Worm (Caenorhabditis elegans) whole organism, L2 larva: ENCODE results near the gene lrpr-1.
A peak's percentile ranks its signal among the peaks of the same experiment; 100 is the strongest.

Experiments
- C34F6.9 ChIP-seq: fragments of 150-350 bp; optimal IDR thresholded peaks from 2 replicates; lab custom pipeline; 2014; ENCODE audit warnings: missing biosample characterization, missing genetic modification characterization
- F13H6.1 ChIP-seq: sonication (generic microtip); optimal IDR thresholded peaks from 2 replicates; lab custom pipeline; 2016; ENCODE audit warnings: missing genetic modification characterization, missing compliant biosample characterization
- R02D3.7 ChIP-seq: fragments of 150-350 bp; optimal IDR thresholded peaks from 2 replicates; lab custom pipeline; 2014; ENCODE audit warnings: missing biosample characterization, missing genetic modification characterization
- ZK546.5 ChIP-seq: sonication (generic microtip); optimal IDR thresholded peaks from 2 replicates; lab custom pipeline; 2017; ENCODE audit warnings: missing biosample characterization, missing genetic modification characterization
- alr-1 ChIP-seq: fragments of 150-350 bp; optimal IDR thresholded peaks from 2 replicates; lab custom pipeline; 2014; ENCODE audit warnings: missing biosample characterization, missing genetic modification characterization
- aly-2 ChIP-seq: fragments of 150-350 bp; optimal IDR thresholded peaks from 2 replicates; lab custom pipeline; 2014; ENCODE audit warnings: missing biosample characterization, missing genetic modification characterization
- blmp-1 ChIP-seq: sonication (generic microtip); optimal IDR thresholded peaks from 2 replicates; lab custom pipeline; 2017; ENCODE audit warnings: missing genetic modification characterization, mild to moderate bottlenecking, missing compliant biosample characterization, antibody characterized with exemption, moderate library complexity; ENCODE audit not compliant: insufficient read depth
- ceh-16 ChIP-seq: fragments of 150-350 bp; optimal IDR thresholded peaks from 2 replicates; lab custom pipeline; 2014; ENCODE audit warnings: missing biosample characterization, missing genetic modification characterization
- ceh-82 ChIP-seq: fragments of 150-350 bp; optimal IDR thresholded peaks from 2 replicates; lab custom pipeline; 2014; ENCODE audit warnings: missing biosample characterization, missing genetic modification characterization
- dmd-4 ChIP-seq: sonication (generic microtip); optimal IDR thresholded peaks from 2 replicates; lab custom pipeline; 2017; ENCODE audit warnings: missing biosample characterization, missing genetic modification characterization
- egl-27 ChIP-seq: sonication (generic microtip); optimal IDR thresholded peaks from 3 replicates; lab custom pipeline; 2017; ENCODE audit warnings: missing biosample characterization, missing genetic modification reagents, missing genetic modification characterization
- elt-1 ChIP-seq: fragments of 150-350 bp; optimal IDR thresholded peaks from 2 replicates; lab custom pipeline; 2014; ENCODE audit warnings: missing biosample characterization, missing genetic modification characterization
- fos-1 ChIP-seq: fragments of 150-350 bp; optimal IDR thresholded peaks from 2 replicates; lab custom pipeline; 2014; ENCODE audit warnings: missing biosample characterization, missing genetic modification characterization
- gmeb-1 ChIP-seq: fragments of 150-350 bp; optimal IDR thresholded peaks from 2 replicates; lab custom pipeline; 2014; ENCODE audit warnings: missing biosample characterization, missing genetic modification characterization
- lin-13 ChIP-seq: fragments of 150-350 bp; optimal IDR thresholded peaks from 2 replicates; lab custom pipeline; 2014; ENCODE audit warnings: missing biosample characterization, missing genetic modification reagents, missing genetic modification characterization
- mab-5 ChIP-seq: fragments of 150-350 bp; optimal IDR thresholded peaks from 2 replicates; lab custom pipeline; 2014; ENCODE audit warnings: missing biosample characterization, missing genetic modification characterization
- mdl-1 ChIP-seq, 2 experiments: fragments of 150-350 bp in 1 of 2; sonication (generic microtip) in 1 of 2; optimal IDR thresholded peaks; 2 replicates each; lab custom pipeline; 2017; ENCODE audit warnings: missing biosample characterization in 2 of 2, missing genetic modification characterization in 2 of 2
- nhr-12 ChIP-seq: fragments of 150-350 bp; optimal IDR thresholded peaks from 2 replicates; lab custom pipeline; 2014; ENCODE audit warnings: missing biosample characterization, missing genetic modification characterization
- nhr-129 ChIP-seq: fragments of 150-350 bp; optimal IDR thresholded peaks from 2 replicates; lab custom pipeline; 2014; ENCODE audit warnings: missing biosample characterization, missing genetic modification characterization
- nhr-23 ChIP-seq: fragments of 150-350 bp; optimal IDR thresholded peaks from 2 replicates; lab custom pipeline; 2014; ENCODE audit warnings: missing biosample characterization, missing genetic modification reagents, missing genetic modification characterization
- nhr-237 ChIP-seq: fragments of 150-350 bp; optimal IDR thresholded peaks from 2 replicates; lab custom pipeline; 2014; ENCODE audit warnings: missing biosample characterization, missing genetic modification characterization
- nhr-25 ChIP-seq: fragments of 150-350 bp; sonication (generic microtip); optimal IDR thresholded peaks from 3 replicates; lab custom pipeline; 2014; ENCODE audit warnings: missing biosample characterization, missing genetic modification characterization
- nhr-6 ChIP-seq: fragments of 150-350 bp; optimal IDR thresholded peaks from 2 replicates; lab custom pipeline; 2014; ENCODE audit warnings: missing biosample characterization, missing genetic modification characterization
- nhr-77 ChIP-seq: fragments of 150-350 bp; optimal IDR thresholded peaks from 2 replicates; lab custom pipeline; 2014; ENCODE audit warnings: missing biosample characterization, missing genetic modification characterization
- peb-1 ChIP-seq: fragments of 150-350 bp; optimal IDR thresholded peaks from 2 replicates; lab custom pipeline; 2014; ENCODE audit warnings: missing biosample characterization, missing genetic modification characterization
- sma-3 ChIP-seq: sonication (generic microtip); optimal IDR thresholded peaks from 2 replicates; lab custom pipeline; 2016; ENCODE audit warnings: missing genetic modification reagents, missing genetic modification characterization, missing compliant biosample characterization
- sma-9 ChIP-seq, 2 experiments: fragments of 150-350 bp in 1 of 2; sonication (generic microtip) in 1 of 2; optimal IDR thresholded peaks; 2 replicates each; lab custom pipeline; 2014 to 2016; ENCODE audit warnings: missing genetic modification characterization in 2 of 2, mild to moderate bottlenecking in 1 of 2, missing biosample characterization in 1 of 2, missing compliant biosample characterization in 1 of 2, missing genetic modification reagents in 1 of 2, moderate library complexity in 1 of 2
- snpc-4 ChIP-seq: fragments of 150-350 bp; optimal IDR thresholded peaks from 2 replicates; lab custom pipeline; 2014; ENCODE audit warnings: missing biosample characterization, missing genetic modification characterization
- unc-55 ChIP-seq: fragments of 150-350 bp; sonication (generic microtip); optimal IDR thresholded peaks from 3 replicates; lab custom pipeline; 2014; ENCODE audit warnings: missing biosample characterization, missing genetic modification reagents, missing genetic modification characterization
- unc-62 ChIP-seq: fragments of 150-350 bp; optimal IDR thresholded peaks from 2 replicates; lab custom pipeline; 2014; ENCODE audit warnings: missing biosample characterization, missing genetic modification reagents, missing genetic modification characterization
- zag-1 ChIP-seq: fragments of 150-350 bp; optimal IDR thresholded peaks from 2 replicates; lab custom pipeline; 2014; ENCODE audit warnings: missing biosample characterization, missing genetic modification characterization
- ztf-1 ChIP-seq: fragments of 200-800 bp; sonication (Bioruptor generic); conservative IDR thresholded peaks from 2 replicates; pipeline ENCODE4 v1.3.6; 2022; ENCODE audit warnings: missing genetic modification characterization, missing compliant biosample characterization
- ztf-4 ChIP-seq: fragments of 150-350 bp; optimal IDR thresholded peaks from 2 replicates; lab custom pipeline; 2014; ENCODE audit warnings: missing biosample characterization, missing genetic modification characterization

lrpr-1 gene

ce11 chrV:5893015-5893414, 24.7 kb downstream of the lrpr-1 start, which contains the start of gene C04E6.7:
Gene C04E6.7, plus strand, starts transcription at chrV:5893315.
- TF ChIP-seq ztf-4 (tag; lab: Kevin White, UChicago): no peak
- TF ChIP-seq elt-1 (tag; lab: Kevin White, UChicago): no peak
- no peak for TF ChIP-seq peb-1 (tag; lab: Kevin White, UChicago)
- no peak for TF ChIP-seq nhr-23 (tag; lab: Kevin White, UChicago)

- peak; percentile 6 for TF ChIP-seq sma-9 (GFP tag; optimal IDR thresholded peaks at IDR 0.05; lab: Kevin White, UChicago)
- TF ChIP-seq sma-9 (tag; optimal IDR thresholded peaks at IDR 0.05; lab: Kevin White, UChicago): no peak
- no peak for TF ChIP-seq nhr-12 (tag; lab: Kevin White, UChicago)
- TF ChIP-seq mab-5 (tag; lab: Kevin White, UChicago): no peak
Observed at ce11 chrV:5891204-5891603, 26.5 kb downstream of the lrpr-1 start.

- TF ChIP-seq blmp-1 (tag; lab: Kevin White, UChicago) (no peak), alr-1 (tag; lab: Kevin White, UChicago) (no peak), nhr-77 (tag; lab: Kevin White, UChicago) (no peak), sma-3 (GFP tag; lab: Kevin White, UChicago) (no peak), mdl-1 (tag; optimal IDR thresholded peaks at IDR 0.05; lab: Kevin White, UChicago) (no peak), R02D3.7 (no peak), peb-1 (tag; lab: Kevin White, UChicago) (no peak), nhr-12 (tag; lab: Kevin White, UChicago) (no peak), nhr-237 (tag; lab: Kevin White, UChicago) (no peak), aly-2 (tag; lab: Kevin White, UChicago) (no peak), elt-1 (tag; lab: Kevin White, UChicago) (no peak), nhr-25 (no peak), unc-55 (GFP tag; lab: Kevin White, UChicago) (no peak), mab-5 (tag; lab: Kevin White, UChicago) (no peak), zag-1 (no peak), sma-9 (GFP tag; optimal IDR thresholded peaks at IDR 0.05; lab: Kevin White, UChicago) (no peak), sma-9 (tag; optimal IDR thresholded peaks at IDR 0.05; lab: Kevin White, UChicago) (no peak), snpc-4 (tag; lab: Kevin White, UChicago) (no peak), ZK546.5 (no peak), ztf-1 (GFP tag; lab: Robert Waterston, UW) (no peak), C34F6.9 (tag; lab: Kevin White, UChicago) (no peak)
Observed at ce11 chrV:5888820-5889219, 28.9 kb downstream of the lrpr-1 start.

ce11 chrV:5883735-5884134, 34.0 kb downstream of the lrpr-1 start, which contains the start of gene C04E6.8:
Gene C04E6.8, minus strand, starts transcription at chrV:5883835.
- no peak for TF ChIP-seq lin-13 (GFP tag; lab: Kevin White, UChicago)
- no peak for TF ChIP-seq nhr-129

- no peak for TF ChIP-seq ceh-16 (tag; lab: Kevin White, UChicago)
- TF ChIP-seq unc-55 (GFP tag; lab: Kevin White, UChicago): no peak
- TF ChIP-seq nhr-25: no peak
- TF ChIP-seq fos-1 (tag; lab: Kevin White, UChicago): no peak
- TF ChIP-seq nhr-237 (tag; lab: Kevin White, UChicago): no peak
- no peak for TF ChIP-seq gmeb-1 (tag; lab: Kevin White, UChicago)
- no peak for TF ChIP-seq C34F6.9 (tag; lab: Kevin White, UChicago)
- no peak for TF ChIP-seq sma-3 (GFP tag; lab: Kevin White, UChicago)
- TF ChIP-seq lin-13 (GFP tag; lab: Kevin White, UChicago): no peak
- no peak for TF ChIP-seq egl-27 (tag; lab: Kevin White, UChicago)
- TF ChIP-seq dmd-4 (tag; lab: Kevin White, UChicago): no peak
- TF ChIP-seq zag-1: no peak
- no peak for TF ChIP-seq unc-62
- TF ChIP-seq alr-1 (tag; lab: Kevin White, UChicago): no peak
- TF ChIP-seq nhr-77 (tag; lab: Kevin White, UChicago): no peak
- TF ChIP-seq F13H6.1 (tag; lab: Kevin White, UChicago): no peak
- TF ChIP-seq elt-1 (tag; lab: Kevin White, UChicago): no peak
- no peak for TF ChIP-seq nhr-6 (tag; lab: Kevin White, UChicago)
- no peak for TF ChIP-seq ceh-82 (tag; lab: Kevin White, UChicago)
Observed at ce11 chrV:5882429-5882828, 35.3 kb downstream of the lrpr-1 start.
